Fruit fly (Drosophila melanogaster): ENCODE data around the gene Rpn7.
A peak's percentile ranks its signal among the peaks of the same experiment; 100 is the strongest.

Rpn7 gene

DNA sequence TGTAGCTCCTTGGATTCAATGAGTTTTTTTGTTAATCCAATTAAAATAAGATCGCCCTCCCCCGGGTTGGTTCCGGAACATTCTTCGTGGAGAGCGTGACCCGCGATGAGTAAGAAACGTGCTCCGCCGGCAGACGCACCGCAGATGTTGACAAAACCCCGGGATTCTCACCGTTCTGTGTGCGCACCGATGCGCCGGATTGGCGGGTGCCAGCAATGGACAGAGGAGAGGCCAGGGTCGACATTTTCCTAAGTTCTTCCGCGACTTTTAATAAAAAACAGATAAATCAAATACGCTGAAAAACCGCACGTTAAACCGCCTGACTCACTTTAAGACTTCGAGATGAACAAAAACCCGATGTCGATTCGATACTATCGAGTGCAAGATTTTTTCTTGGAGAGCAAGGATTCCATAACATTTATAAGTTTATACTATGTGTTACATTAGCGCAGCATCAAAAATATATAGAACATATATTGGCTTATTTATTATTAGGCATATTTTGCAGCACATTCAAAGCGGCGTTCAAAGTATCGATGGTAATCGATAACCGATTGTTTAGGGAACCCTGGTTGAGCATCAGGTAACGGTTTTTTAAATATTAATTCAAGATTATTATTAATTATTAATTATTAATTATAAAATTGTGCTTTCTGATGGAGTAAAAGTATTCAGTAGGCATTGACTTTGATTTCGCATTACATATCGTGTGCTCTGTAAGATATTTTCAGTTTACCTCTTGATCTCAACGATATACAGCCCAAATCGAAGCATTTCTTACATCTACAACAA is 29.4 kb upstream of the Rpn7 start, which contains the start of the genes CCT1 and tHMG1:
Gene CCT1 (minus strand): TSS at position 352 of the 792 bp plus-strand sequence.
Gene tHMG1 (plus strand): TSS at position 742 of the 792 bp plus-strand sequence.
- TF ChIP-seq Nf-YC (tag; optimal IDR thresholded peaks at IDR 0.05) (peak; percentile 38), CG10462 (GFP tag; optimal IDR thresholded peaks at IDR 0.05) (no peak), sug (tag; optimal IDR thresholded peaks at IDR 0.05) (peak; percentile 19), ato (GFP tag; IDR thresholded peaks at IDR 0.05; ENCODE audit: partially characterized antibody) (peak; percentile 82), Gsc (GFP tag; IDR thresholded peaks at IDR 0.05) (no peak), chm (GFP tag; IDR thresholded peaks at IDR 0.05) (no peak), CG3281 (GFP tag; optimal IDR thresholded peaks at IDR 0.05) (peak; percentile 73), CG13424 (tag; optimal IDR thresholded peaks at IDR 0.05) (peak; percentile 13), B-H2 (GFP tag; optimal IDR thresholded peaks at IDR 0.05) (peak; percentile 37), CG13775 (GFP tag; optimal IDR thresholded peaks at IDR 0.05) (peak; percentile 28), CG17186 (GFP tag; optimal IDR thresholded peaks at IDR 0.05) (peak; percentile 17), exex (tag; optimal IDR thresholded peaks at IDR 0.05) (no peak), hbn (GFP tag; IDR thresholded peaks at IDR 0.05; ENCODE audit: partially characterized antibody) (peak; percentile 95), CG17361 (GFP tag; IDR thresholded peaks at IDR 0.05) (no peak), Dll (GFP tag; IDR thresholded peaks at IDR 0.05; ENCODE audit: partially characterized antibody) (peak; percentile 98), CG11560 (tag; IDR thresholded peaks at IDR 0.05) (peak; percentile 75; the same call in 2 of the 3 replicates), CG2129 (GFP tag; IDR thresholded peaks at IDR 0.05; ENCODE audit: partially characterized antibody) (peak; percentile 98), Aef1 (GFP tag; IDR thresholded peaks at IDR 0.05) (no peak), tx (GFP tag; optimal IDR thresholded peaks at IDR 0.05) (peak; percentile 47), knrl (GFP tag; IDR thresholded peaks at IDR 0.05; ENCODE audit: partially characterized antibody) (peak; percentile 95), CG6791 (GFP tag; IDR thresholded peaks at IDR 0.05; ENCODE audit: partially characterized antibody) (peak; percentile 85), CG7928 (GFP tag; optimal IDR thresholded peaks at IDR 0.05) (peak; percentile 93), amos (GFP tag; IDR thresholded peaks at IDR 0.05; ENCODE audit: partially characterized antibody) (peak; percentile 87), CG34224 (GFP tag; IDR thresholded peaks at IDR 0.05; ENCODE audit: partially characterized antibody) (peak; percentile 97), zfh1 (GFP tag; IDR thresholded peaks at IDR 0.05) (peak; percentile 32; the same call in 1 of the 3 replicates), pzg (GFP tag; optimal IDR thresholded peaks at IDR 0.05) (peak; percentile 54), Mrtf (GFP tag; IDR thresholded peaks at IDR 0.05) (no peak), Sin3A (optimal IDR thresholded peaks at IDR 0.05) (peak; percentile 51), CG34422 (GFP tag; IDR thresholded peaks at IDR 0.05) (peak; percentile 82; the same call in 1 of the 3 replicates), hb (GFP tag; IDR thresholded peaks at IDR 0.05; ENCODE audit: partially characterized antibody) (peak; percentile 84), cwo (GFP tag; optimal IDR thresholded peaks at IDR 0.05) (no peak), sna (GFP tag; IDR thresholded peaks at IDR 0.05; ENCODE audit: partially characterized antibody) (peak; percentile 97), prd (optimal IDR thresholded peaks at IDR 0.05) (no peak), prd (GFP tag; IDR thresholded peaks at IDR 0.05) (no peak; the same call in 2 of the 3 replicates), CG12071 (GFP tag; optimal IDR thresholded peaks at IDR 0.05) (no peak), dpn (GFP tag; optimal IDR thresholded peaks at IDR 0.05) (peak in 1 of 2 experiments; percentile 1), Nf-YA (GFP tag; IDR thresholded peaks at IDR 0.05) (0 out of 2 replicates have a peak, but pooled peaks have one; percentile 21), CG9727 (GFP tag; optimal IDR thresholded peaks at IDR 0.05) (no peak), CG1603 (tag; optimal IDR thresholded peaks at IDR 0.05) (peak; percentile 40), Doc3 (GFP tag; IDR thresholded peaks at IDR 0.05; ENCODE audit: partially characterized antibody) (peak; percentile 98), cg (GFP tag; optimal IDR thresholded peaks at IDR 0.05) (no peak), ewg (GFP tag; optimal IDR thresholded peaks at IDR 0.05) (no peak), stwl (tag; optimal IDR thresholded peaks at IDR 0.05) (peak; percentile 55), BEAF-32 (GFP tag; optimal IDR thresholded peaks at IDR 0.05) (peak; percentile 89), Opbp (GFP tag; IDR thresholded peaks at IDR 0.05; ENCODE audit: partially characterized antibody) (peak; percentile 85), gfzf (GFP tag; optimal IDR thresholded peaks at IDR 0.05) (peak; percentile 14), Myb (GFP tag; optimal IDR thresholded peaks at IDR 0.05) (peak; percentile 92)
